Fruit fly (Drosophila melanogaster): ENCODE data around the gene CG10097.

Gene CG10097

dm6 chr3R:12422379-12422975, 26.7 kb upstream of the CG10097 start, which contains the start of the genes Scgbeta and CG17202:
Gene Scgbeta (minus strand): TSS chr3R:12422429.
Gene CG17202 (plus strand): TSS chr3R:12422768.
- TF ChIP-seq noc (tag; optimal IDR thresholded peaks at IDR 0.05) = no peak

- no peak for TF ChIP-seq noc (tag; optimal IDR thresholded peaks at IDR 0.05)
Measured at dm6 chr3R:12413274-12413958, 17.6 kb upstream of the CG10097 start, which contains the start of the genes Dip-C and pps. Gene Dip-C (minus strand): TSS chr3R:12413759. Gene pps (plus strand): TSS chr3R:12413828.

- TF ChIP-seq noc (tag; optimal IDR thresholded peaks at IDR 0.05) = peak; percentile 63
Measured at dm6 chr3R:12411449-12411848, 15.7 kb upstream of the CG10097 start.

- peak; percentile 37 for TF ChIP-seq noc (tag; optimal IDR thresholded peaks at IDR 0.05)
Measured at dm6 chr3R:12408160-12408559, 12.4 kb upstream of the CG10097 start, which contains the start of gene CG5196. Gene CG5196 (plus strand): TSS chr3R:12408316.

- peak; percentile 68 for TF ChIP-seq noc (tag; optimal IDR thresholded peaks at IDR 0.05)
Measured at dm6 chr3R:12406235-12407196, 10.7 kb upstream of the CG10097 start, which contains the start of gene CG5167. Gene CG5167 (plus strand): TSS chr3R:12406532.

- TF ChIP-seq noc (tag; optimal IDR thresholded peaks at IDR 0.05) = no peak
Measured at dm6 chr3R:12405928-12406234, 10.1 kb upstream of the CG10097 start, which contains the start of gene Cyp9f2. Gene Cyp9f2 (minus strand): TSS chr3R:12406028.

dm6 chr3R:12405134-12405533, 9.4 kb upstream of the CG10097 start:
- TF ChIP-seq noc (tag; optimal IDR thresholded peaks at IDR 0.05) = no peak

dm6 chr3R:12402935-12403334, 7.2 kb upstream of the CG10097 start:
- TF ChIP-seq noc (tag; optimal IDR thresholded peaks at IDR 0.05) = peak; percentile 97

dm6 chr3R:12401672-12402296, 6.0 kb upstream of the CG10097 start, which contains the start of gene DNAlig3:
Gene DNAlig3 (minus strand): TSS chr3R:12401839.
- TF ChIP-seq noc (tag; optimal IDR thresholded peaks at IDR 0.05) = no peak

dm6 chr3R:12398620-12399247, 3.0 kb upstream of the CG10097 start, which contains the start of gene Cyp9f3:
Gene Cyp9f3 (minus strand): TSS chr3R:12398929.
- TF ChIP-seq noc (tag; optimal IDR thresholded peaks at IDR 0.05) = no peak

- TF ChIP-seq noc (tag; optimal IDR thresholded peaks at IDR 0.05) = no peak
Measured at dm6 chr3R:12398054-12398453, 2.3 kb upstream of the CG10097 start.

- TF ChIP-seq noc (tag; optimal IDR thresholded peaks at IDR 0.05) = no peak
Measured at dm6 chr3R:12386965-12387364, 8.8 kb downstream of the CG10097 start, which contains the start of gene CG33098. Gene CG33098 (plus strand): TSS chr3R:12387188.

- TF ChIP-seq noc (tag; optimal IDR thresholded peaks at IDR 0.05) = no peak
Measured at dm6 chr3R:12385949-12386348, 9.8 kb downstream of the CG10097 start, which contains the start of gene Sol1. Gene Sol1 (plus strand): TSS chr3R:12386249.

- no peak for TF ChIP-seq noc (tag; optimal IDR thresholded peaks at IDR 0.05)
Measured at dm6 chr3R:12384274-12384673, 11.5 kb downstream of the CG10097 start.

dm6 chr3R:12383784-12384183, 12.0 kb downstream of the CG10097 start:
- TF ChIP-seq noc (tag; optimal IDR thresholded peaks at IDR 0.05) = no peak

Measured in whole organism, larva.